Fruit fly (Drosophila melanogaster) Kc167 (cell line): ENCODE measurements around the gene CG6048.

ENCODE experiments used
- Myc ChIP-seq: fragments of >200 bp; optimal IDR thresholded peaks from 2 replicates; lab custom pipeline; 2017; ENCODE audit warnings: missing external identifiers
- Sin3A ChIP-seq: fragments of >200 bp; optimal IDR thresholded peaks from 2 replicates; lab custom pipeline; 2018; ENCODE audit warnings: missing external identifiers
- insv ChIP-seq: fragments of >200 bp; optimal IDR thresholded peaks from 3 replicates; lab custom pipeline; 2018; ENCODE audit warnings: missing external identifiers
- ttk ChIP-seq: sonication (Bioruptor generic); optimal IDR thresholded peaks from 2 replicates; lab custom pipeline; 2017; ENCODE audit warnings: missing external identifiers

DNA sequence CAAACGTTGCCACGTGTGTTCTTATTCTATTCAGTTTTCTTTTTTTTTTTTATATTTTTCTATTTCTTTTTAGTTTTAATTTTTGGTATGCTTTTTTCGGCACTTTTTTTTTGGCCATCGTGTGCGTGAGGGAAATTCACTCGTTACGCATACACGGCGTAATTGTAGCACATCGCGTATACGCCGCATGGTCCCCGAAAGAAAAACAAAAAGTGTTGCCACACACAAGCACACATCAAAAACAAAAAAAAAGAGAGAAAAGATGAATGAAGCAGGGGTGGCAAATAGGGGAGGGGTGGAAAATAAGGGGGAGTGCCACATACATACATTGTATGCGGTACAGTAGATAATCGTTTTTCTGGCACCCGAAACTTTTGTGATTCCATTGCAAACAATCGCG, 25.4 kb downstream of the CG6048 start:
- TF ChIP-seq insv (lab: Kevin White, UChicago) = no peak
- TF ChIP-seq ttk = no peak
- TF ChIP-seq Myc (lab: Kevin White, UChicago) = no peak
- no peak for TF ChIP-seq Sin3A (lab: Kevin White, UChicago)
